Worm (Caenorhabditis elegans): ENCODE measurements around the gene lad-2.

Gene lad-2

ce11 chrIV:2993278-2993899 is 15.1 kb upstream of the lad-2 start (continued):
- TF ChIP-seq spr-3 (GFP tag; optimal IDR thresholded peaks at IDR 0.05) (peak; percentile 7), mdl-1 (tag; optimal IDR thresholded peaks at IDR 0.05) (peak; percentile 40 to 85), ceh-32 (tag; optimal IDR thresholded peaks at IDR 0.05; ENCODE audit: poor library complexity) (no peak), hmg-1.1 (GFP tag; IDR thresholded peaks at IDR 0.05) (peak; percentile 88), zip-11 (GFP tag; IDR thresholded peaks at IDR 0.05) (no peak), nhr-237 (tag; optimal IDR thresholded peaks at IDR 0.05) (no peak), aly-2 (tag; optimal IDR thresholded peaks at IDR 0.05) (no peak), sdz-12 (GFP tag; optimal IDR thresholded peaks at IDR 0.05) (no peak), lin-29 (GFP tag; IDR thresholded peaks at IDR 0.05) (no peak), lin-38 (GFP tag; IDR thresholded peaks at IDR 0.05) (peak; percentile 47), vab-7 (GFP tag; IDR thresholded peaks at IDR 0.05) (peak; percentile 30; the same call in 1 of the 2 replicates), ZK546.5 (tag; optimal IDR thresholded peaks at IDR 0.05) (no peak), arid-1 (GFP tag; conservative IDR thresholded peaks at IDR 0.05) (no peak), cey-2 (tag; optimal IDR thresholded peaks at IDR 0.05; ENCODE audit: borderline replicate concordance, insufficient read depth) (no peak), saeg-2 (GFP tag; IDR thresholded peaks at IDR 0.05) (no peak), daf-16 (GFP tag; optimal IDR thresholded peaks at IDR 0.05) (no peak), daf-16 (tag; optimal IDR thresholded peaks at IDR 0.05) (no peak), set-16 (GFP tag; IDR thresholded peaks at IDR 0.05) (peak; percentile 95), madf-9 (GFP tag; conservative IDR thresholded peaks at IDR 0.05) (peak; percentile 37; the same call in 1 of the 2 replicates), egl-27 (tag; optimal IDR thresholded peaks at IDR 0.05) (no peak), Y5F2A.4 (GFP tag; optimal IDR thresholded peaks at IDR 0.05) (no peak), mxl-3 (GFP tag; optimal IDR thresholded peaks at IDR 0.05) (peak; percentile 42), lir-3 (tag; optimal IDR thresholded peaks at IDR 0.05) (no peak), F10B5.3 (tag; optimal IDR thresholded peaks at IDR 0.05) (no peak), rbr-2 (tag; optimal IDR thresholded peaks at IDR 0.05) (peak; percentile 38), snpc-1.2 (GFP tag; IDR thresholded peaks at IDR 0.05) (peak; percentile 52; the same call in 1 of the 2 replicates), nhr-48 (tag; optimal IDR thresholded peaks at IDR 0.05) (no peak), nhr-6 (tag; optimal IDR thresholded peaks at IDR 0.05) (peak; percentile 75), hif-1 (tag; optimal IDR thresholded peaks at IDR 0.05) (peak in 1 of 2 experiments; percentile 66), dmd-9 (GFP tag; IDR thresholded peaks at IDR 0.05) (no peak), nhr-11 (tag; optimal IDR thresholded peaks at IDR 0.05) (no peak), F26F4.8 (GFP tag; conservative IDR thresholded peaks at IDR 0.05) (no peak), F37D6.2 (tag; optimal IDR thresholded peaks at IDR 0.05) (no peak), unc-62 (GFP tag; optimal IDR thresholded peaks at IDR 0.05 in 1 of 2) (peak in 1 of 2 experiments; percentile 88), unc-62 (tag; optimal IDR thresholded peaks at IDR 0.05) (no peak), zip-2 (tag; optimal IDR thresholded peaks at IDR 0.05) (no peak), daf-12 (tag; optimal IDR thresholded peaks at IDR 0.05) (no peak), hlh-30 (tag; optimal IDR thresholded peaks at IDR 0.05; ENCODE audit: insufficient read depth) (peak; percentile 85), nhr-102 (tag; optimal IDR thresholded peaks at IDR 0.05) (no peak), ceh-62 (tag; optimal IDR thresholded peaks at IDR 0.05) (no peak), php-3 (GFP tag; IDR thresholded peaks at IDR 0.05) (no peak), tag-97 (GFP tag; IDR thresholded peaks at IDR 0.05) (no peak), tra-1 (GFP tag; IDR thresholded peaks at IDR 0.05) (peak; percentile 63; the same call in 1 of the 2 replicates), egl-43 (GFP tag; IDR thresholded peaks at IDR 0.05) (peak; percentile 74), unc-39 (tag; optimal IDR thresholded peaks at IDR 0.05) (no peak), zfp-2 (tag; optimal IDR thresholded peaks at IDR 0.05) (no peak), R02D3.7 (tag; optimal IDR thresholded peaks at IDR 0.05) (no peak), pqm-1 (tag; optimal IDR thresholded peaks at IDR 0.05) (no peak), lin-15B (tag; optimal IDR thresholded peaks at IDR 0.05) (no peak), snpc-4 (tag; optimal IDR thresholded peaks at IDR 0.05) (no peak), ces-1 (GFP tag; optimal IDR thresholded peaks at IDR 0.05) (no peak)
